Worm (Caenorhabditis elegans): ENCODE data around the gene F48D6.4.

The F48D6.4 gene

DNA sequence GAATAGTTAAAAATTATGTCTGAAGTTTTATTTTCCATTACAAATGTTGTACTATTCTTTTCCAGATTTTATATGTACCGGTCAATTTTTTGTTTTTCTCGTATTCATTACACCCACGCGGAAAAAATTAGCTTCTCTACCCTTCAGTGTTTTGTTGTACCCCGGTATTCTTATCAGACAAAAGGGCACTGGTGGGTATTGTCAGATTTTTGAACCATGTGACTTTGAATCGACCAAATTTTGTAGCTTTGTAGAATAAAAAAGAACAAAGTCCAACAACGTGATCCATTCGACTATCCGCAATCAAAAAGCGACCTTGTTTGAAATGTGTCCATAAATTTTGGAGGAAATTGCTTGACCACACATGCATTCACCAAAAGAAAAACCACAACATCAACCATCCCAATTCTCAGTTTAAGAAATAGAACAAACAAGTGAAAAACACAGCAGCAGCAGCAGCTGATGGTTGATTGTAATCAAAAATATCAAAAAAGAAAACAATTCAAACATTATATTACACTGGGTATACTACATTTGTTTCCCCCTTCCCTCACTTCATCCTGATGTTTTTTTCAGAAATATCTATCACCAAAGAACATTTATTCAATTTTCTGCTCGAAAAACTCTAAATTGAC lies 2.4 kb downstream of the F48D6.4 start:
- TF ChIP-seq scrt-1 (GFP tag; IDR thresholded peaks at IDR 0.05) (no peak), tbx-37 (GFP tag; conservative IDR thresholded peaks at IDR 0.05) (no peak), pes-1 (GFP tag; IDR thresholded peaks at IDR 0.05) (no peak), B0310.2 (tag; optimal IDR thresholded peaks at IDR 0.05) (no peak), flt-1 (GFP tag; IDR thresholded peaks at IDR 0.05) (no peak), F13C5.2 (tag; optimal IDR thresholded peaks at IDR 0.05) (no peak), sea-1 (GFP tag; conservative IDR thresholded peaks at IDR 0.05) (no peak)

DNA sequence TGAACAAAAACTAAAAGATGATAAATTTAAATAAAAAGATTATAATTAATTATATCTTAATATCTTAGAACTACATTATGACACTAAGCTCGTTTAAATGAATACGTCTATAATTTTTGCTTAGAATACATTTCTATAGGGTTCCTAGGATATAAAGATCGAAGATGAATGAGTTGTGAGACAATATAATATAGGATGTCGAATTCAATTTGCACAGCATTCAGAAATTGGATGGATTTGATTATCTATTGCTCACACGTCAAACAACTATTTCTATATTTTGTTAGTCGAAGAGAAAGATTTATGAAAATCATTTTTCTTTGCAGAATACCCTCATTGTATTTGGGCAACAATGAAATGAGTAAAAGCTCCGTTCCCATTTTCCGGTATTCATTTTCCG lies 8.0 kb downstream of the F48D6.4 start:
- TF ChIP-seq hnd-1 (tag; optimal IDR thresholded peaks at IDR 0.05) (no peak), ets-7 (tag; optimal IDR thresholded peaks at IDR 0.05) (no peak)

DNA sequence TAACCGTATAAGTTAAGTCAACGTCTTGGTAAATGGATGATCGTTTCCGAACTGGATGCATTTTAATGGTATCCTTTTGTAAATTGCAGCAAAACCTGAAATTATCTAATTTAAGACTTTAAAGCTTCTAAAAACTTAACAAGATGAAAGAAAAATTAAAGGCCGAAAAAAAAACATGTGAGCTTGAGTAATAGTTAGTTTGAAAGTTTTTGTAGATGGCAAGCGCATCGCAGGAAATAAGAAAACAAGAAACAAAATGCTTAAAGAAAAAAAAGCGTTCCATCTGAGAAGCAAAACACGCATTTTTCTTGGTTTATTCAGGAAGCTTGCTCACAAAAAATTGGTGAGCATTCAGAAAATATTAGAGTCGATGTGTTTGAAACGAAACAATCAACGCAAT lies 11.3 kb downstream of the F48D6.4 start, which contains the start of gene rab-37:
Gene rab-37 (minus strand): TSS at position 101 of the 400 bp plus-strand sequence.
- TF ChIP-seq hnd-1 (tag; optimal IDR thresholded peaks at IDR 0.05): no peak
- no peak for TF ChIP-seq tra-4 (tag; optimal IDR thresholded peaks at IDR 0.05)
- no peak for TF ChIP-seq B0310.2 (tag; optimal IDR thresholded peaks at IDR 0.05)
- no peak for TF ChIP-seq scrt-1 (GFP tag; IDR thresholded peaks at IDR 0.05)
- TF ChIP-seq hmbx-1 (tag; optimal IDR thresholded peaks at IDR 0.05): no peak
- TF ChIP-seq flt-1 (GFP tag; IDR thresholded peaks at IDR 0.05): no peak
- TF ChIP-seq ets-7 (tag; optimal IDR thresholded peaks at IDR 0.05): no peak
- TF ChIP-seq pes-1 (GFP tag; IDR thresholded peaks at IDR 0.05): no peak
- TF ChIP-seq aly-1 (tag; optimal IDR thresholded peaks at IDR 0.05): no peak
- TF ChIP-seq ceh-36 (tag; optimal IDR thresholded peaks at IDR 0.05): no peak
- TF ChIP-seq ceh-13 (GFP tag; optimal IDR thresholded peaks at IDR 0.05): no peak
- TF ChIP-seq tbx-11 (GFP tag; IDR thresholded peaks at IDR 0.05): no peak
- TF ChIP-seq sea-1 (GFP tag; conservative IDR thresholded peaks at IDR 0.05): no peak
- no peak for TF ChIP-seq hmg-4 (GFP tag; optimal IDR thresholded peaks at IDR 0.05)

DNA sequence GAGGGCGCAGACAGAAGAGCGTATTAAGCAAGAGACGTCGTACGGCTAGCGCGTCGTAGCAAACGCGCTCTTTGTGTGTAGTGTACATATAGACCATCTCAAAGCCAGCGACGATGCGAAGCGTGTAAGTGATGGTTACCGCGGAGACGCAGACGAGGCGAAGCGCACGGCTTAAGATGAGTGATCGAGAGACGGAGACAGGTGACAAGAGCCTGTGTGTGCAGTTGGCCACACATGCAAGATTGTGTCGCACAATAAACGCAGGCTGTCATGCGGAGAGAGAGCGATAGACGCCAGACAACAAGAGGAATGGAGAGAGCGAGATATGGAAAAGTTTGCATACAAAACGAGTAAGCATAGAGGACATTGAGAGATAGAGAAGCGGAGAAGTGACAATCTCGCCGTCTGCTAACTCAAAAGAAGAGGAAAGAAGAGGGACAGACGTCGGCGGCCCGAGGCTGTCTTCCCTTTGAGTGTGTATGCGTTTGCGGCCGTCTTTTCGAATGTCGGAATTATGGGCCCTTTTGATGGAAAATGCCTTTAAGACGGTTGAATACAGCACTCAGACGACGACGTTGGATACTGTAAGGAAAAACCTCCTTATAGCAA lies 24.1 kb downstream of the F48D6.4 start:
- TF ChIP-seq ets-7 (tag; optimal IDR thresholded peaks at IDR 0.05) (no peak), scrt-1 (GFP tag; IDR thresholded peaks at IDR 0.05) (no peak), sea-1 (GFP tag; conservative IDR thresholded peaks at IDR 0.05) (no peak), pes-1 (GFP tag; IDR thresholded peaks at IDR 0.05) (0 out of 2 replicates have a peak, but pooled peaks have one; percentile 24), aly-1 (tag; optimal IDR thresholded peaks at IDR 0.05) (no peak), hnd-1 (tag; optimal IDR thresholded peaks at IDR 0.05) (no peak), tra-4 (tag; optimal IDR thresholded peaks at IDR 0.05) (no peak), tbx-11 (GFP tag; IDR thresholded peaks at IDR 0.05) (no peak), tbx-37 (GFP tag; conservative IDR thresholded peaks at IDR 0.05) (no peak), B0310.2 (tag; optimal IDR thresholded peaks at IDR 0.05) (peak; percentile 37)

DNA sequence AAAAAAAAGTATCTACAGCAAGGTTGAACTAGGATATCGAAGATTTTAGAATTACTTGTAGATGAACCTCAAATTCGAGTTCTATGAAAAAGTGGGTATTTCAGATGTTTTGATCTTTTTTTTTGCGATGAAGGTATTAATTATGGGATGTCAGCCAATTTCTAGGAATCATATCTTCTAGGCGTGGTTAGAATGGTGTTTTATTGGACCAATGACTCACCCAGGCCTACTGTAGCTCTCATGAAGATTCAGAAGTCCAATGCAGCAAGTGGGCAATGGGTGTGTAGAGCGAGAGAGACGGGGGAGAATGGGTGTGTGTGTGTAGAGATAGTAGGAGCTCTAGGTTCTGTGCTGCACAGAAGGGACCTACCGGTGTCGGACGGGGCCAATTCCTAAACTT lies 24.8 kb downstream of the F48D6.4 start:
- TF ChIP-seq ama-1 (optimal IDR thresholded peaks at IDR 0.05): no peak
- no peak for TF ChIP-seq ets-7 (tag; optimal IDR thresholded peaks at IDR 0.05)
- TF ChIP-seq hmbx-1 (tag; optimal IDR thresholded peaks at IDR 0.05): no peak
- no peak for TF ChIP-seq F13C5.2 (tag; optimal IDR thresholded peaks at IDR 0.05)
- TF ChIP-seq sea-1 (GFP tag; conservative IDR thresholded peaks at IDR 0.05): no peak
- TF ChIP-seq tbx-11 (GFP tag; IDR thresholded peaks at IDR 0.05): no peak
- TF ChIP-seq aly-1 (tag; optimal IDR thresholded peaks at IDR 0.05): no peak
- no peak for TF ChIP-seq ceh-13 (GFP tag; optimal IDR thresholded peaks at IDR 0.05)
- TF ChIP-seq flt-1 (GFP tag; IDR thresholded peaks at IDR 0.05): no peak
- TF ChIP-seq tbx-37 (GFP tag; conservative IDR thresholded peaks at IDR 0.05): no peak; the same call in 1 of the 2 replicates
- TF ChIP-seq scrt-1 (GFP tag; IDR thresholded peaks at IDR 0.05): no peak
- TF ChIP-seq hnd-1 (tag; optimal IDR thresholded peaks at IDR 0.05): no peak
- no peak for TF ChIP-seq hmg-4 (GFP tag; optimal IDR thresholded peaks at IDR 0.05)
- no peak for TF ChIP-seq B0310.2 (tag; optimal IDR thresholded peaks at IDR 0.05)

- no peak for TF ChIP-seq hmbx-1 (tag; optimal IDR thresholded peaks at IDR 0.05)
- TF ChIP-seq pes-1 (GFP tag; IDR thresholded peaks at IDR 0.05): no peak
- no peak for TF ChIP-seq F13C5.2 (tag; optimal IDR thresholded peaks at IDR 0.05)
- TF ChIP-seq tbx-37 (GFP tag; conservative IDR thresholded peaks at IDR 0.05): no peak
- no peak for TF ChIP-seq tra-4 (tag; optimal IDR thresholded peaks at IDR 0.05)
- no peak for TF ChIP-seq hmg-4 (GFP tag; optimal IDR thresholded peaks at IDR 0.05)
- no peak for TF ChIP-seq ama-1 (optimal IDR thresholded peaks at IDR 0.05)
- TF ChIP-seq ceh-36 (tag; optimal IDR thresholded peaks at IDR 0.05): no peak
- TF ChIP-seq ets-7 (tag; optimal IDR thresholded peaks at IDR 0.05): no peak
- no peak for TF ChIP-seq sea-1 (GFP tag; conservative IDR thresholded peaks at IDR 0.05)
- TF ChIP-seq scrt-1 (GFP tag; IDR thresholded peaks at IDR 0.05): no peak
- no peak for TF ChIP-seq ceh-13 (GFP tag; optimal IDR thresholded peaks at IDR 0.05)
- TF ChIP-seq hnd-1 (tag; optimal IDR thresholded peaks at IDR 0.05): no peak
- no peak for TF ChIP-seq flt-1 (GFP tag; IDR thresholded peaks at IDR 0.05)
- TF ChIP-seq aly-1 (tag; optimal IDR thresholded peaks at IDR 0.05): no peak
- TF ChIP-seq tbx-11 (GFP tag; IDR thresholded peaks at IDR 0.05): no peak
- TF ChIP-seq B0310.2 (tag; optimal IDR thresholded peaks at IDR 0.05): no peak
Observed at ce11 chrX:4219487-4219886, 27.5 kb downstream of the F48D6.4 start.

- TF ChIP-seq pes-1 (GFP tag; IDR thresholded peaks at IDR 0.05) (0 out of 2 replicates have a peak, but pooled peaks have one; percentile 7), ceh-36 (tag; optimal IDR thresholded peaks at IDR 0.05) (no peak)
Observed at ce11 chrX:4218174-4218573, 28.8 kb downstream of the F48D6.4 start, which contains the start of gene W01H2.2. TSS of gene W01H2.2 (minus strand) at chrX:4218458.

- TF ChIP-seq hmbx-1 (tag; optimal IDR thresholded peaks at IDR 0.05) (no peak), ama-1 (optimal IDR thresholded peaks at IDR 0.05) (no peak), ceh-13 (GFP tag; optimal IDR thresholded peaks at IDR 0.05) (no peak), tra-4 (tag; optimal IDR thresholded peaks at IDR 0.05) (no peak), tbx-11 (GFP tag; IDR thresholded peaks at IDR 0.05) (no peak), tbx-37 (GFP tag; conservative IDR thresholded peaks at IDR 0.05) (no peak), scrt-1 (GFP tag; IDR thresholded peaks at IDR 0.05) (no peak), sea-1 (GFP tag; conservative IDR thresholded peaks at IDR 0.05) (no peak), hnd-1 (tag; optimal IDR thresholded peaks at IDR 0.05) (no peak), flt-1 (GFP tag; IDR thresholded peaks at IDR 0.05) (no peak), ets-7 (tag; optimal IDR thresholded peaks at IDR 0.05) (no peak), pes-1 (GFP tag; IDR thresholded peaks at IDR 0.05) (no peak), aly-1 (tag; optimal IDR thresholded peaks at IDR 0.05) (no peak), ceh-36 (tag; optimal IDR thresholded peaks at IDR 0.05) (no peak), F13C5.2 (tag; optimal IDR thresholded peaks at IDR 0.05) (no peak), hmg-4 (GFP tag; optimal IDR thresholded peaks at IDR 0.05) (no peak), B0310.2 (tag; optimal IDR thresholded peaks at IDR 0.05) (no peak)
Observed at ce11 chrX:4216894-4217293, 30.1 kb downstream of the F48D6.4 start, which contains the start of the genes F20B6.10 and hpk-1. TSS of gene F20B6.10 (minus strand) at chrX:4217196. TSS of gene hpk-1 (minus strand) at chrX:4217290.
